Worm (Caenorhabditis elegans) whole organism, L2 larva: ENCODE measurements around the gene slc-5A12.

Experiments
- F13H6.1 ChIP-seq: sonication (generic microtip); optimal IDR thresholded peaks from 2 replicates; lab custom pipeline; 2016; ENCODE audit warnings: missing genetic modification characterization, missing compliant biosample characterization
- Y55F3AM.14 ChIP-seq: fragments of 200-800 bp; sonication (Bioruptor generic); optimal IDR thresholded peaks from 2 replicates; lab custom pipeline; 2018; ENCODE audit warnings: mild to moderate bottlenecking, missing genetic modification characterization, missing compliant biosample characterization
- ama-1 ChIP-seq: fragments of 150-350 bp; optimal IDR thresholded peaks from 2 replicates; lab custom pipeline; 2018; ENCODE audit warnings: inconsistent platforms
- mdl-1 ChIP-seq, 2 experiments: fragments of 150-350 bp in 1 of 2; sonication (generic microtip) in 1 of 2; optimal IDR thresholded peaks; 2 replicates each; lab custom pipeline; 2017; ENCODE audit warnings: missing biosample characterization in 2 of 2, missing genetic modification characterization in 2 of 2

ce11 chrIV:11952612-11953299 lies 15.5 kb downstream of the slc-5A12 start, which contains the start of gene gdh-1:
- peak in 1 of 2 experiments; percentile 5 for TF ChIP-seq mdl-1 (tag; optimal IDR thresholded peaks at IDR 0.05; lab: Kevin White, UChicago)
- TF ChIP-seq F13H6.1: peak; percentile 48
- TF ChIP-seq ama-1 (lab: Kevin White, UChicago): peak; percentile 56
- TF ChIP-seq Y55F3AM.14: no peak
